Worm (Caenorhabditis elegans) whole organism, L2 larva: ENCODE measurements around the gene K08E7.4.

Source experiments
- C34F6.9 ChIP-seq: fragments of 150-350 bp; optimal IDR thresholded peaks from 2 replicates; lab custom pipeline; 2014; ENCODE audit warnings: missing biosample characterization, missing genetic modification characterization
- Y55F3AM.14 ChIP-seq: fragments of 200-800 bp; sonication (Bioruptor generic); optimal IDR thresholded peaks from 2 replicates; lab custom pipeline; 2018; ENCODE audit warnings: mild to moderate bottlenecking, missing genetic modification characterization, missing compliant biosample characterization
- alr-1 ChIP-seq: fragments of 150-350 bp; optimal IDR thresholded peaks from 2 replicates; lab custom pipeline; 2014; ENCODE audit warnings: missing biosample characterization, missing genetic modification characterization
- aly-2 ChIP-seq: fragments of 150-350 bp; optimal IDR thresholded peaks from 2 replicates; lab custom pipeline; 2014; ENCODE audit warnings: missing biosample characterization, missing genetic modification characterization
- ama-1 ChIP-seq: fragments of 150-350 bp; optimal IDR thresholded peaks from 2 replicates; lab custom pipeline; 2018; ENCODE audit warnings: inconsistent platforms
- ceh-16 ChIP-seq: fragments of 150-350 bp; optimal IDR thresholded peaks from 2 replicates; lab custom pipeline; 2014; ENCODE audit warnings: missing biosample characterization, missing genetic modification characterization
- ceh-82 ChIP-seq: fragments of 150-350 bp; optimal IDR thresholded peaks from 2 replicates; lab custom pipeline; 2014; ENCODE audit warnings: missing biosample characterization, missing genetic modification characterization
- crh-2 ChIP-seq: sonication (generic microtip); optimal IDR thresholded peaks from 2 replicates; lab custom pipeline; 2017; ENCODE audit warnings: missing biosample characterization, missing genetic modification characterization
- dmd-4 ChIP-seq: sonication (generic microtip); optimal IDR thresholded peaks from 2 replicates; lab custom pipeline; 2017; ENCODE audit warnings: missing biosample characterization, missing genetic modification characterization
- egl-27 ChIP-seq: sonication (generic microtip); optimal IDR thresholded peaks from 3 replicates; lab custom pipeline; 2017; ENCODE audit warnings: missing biosample characterization, missing genetic modification reagents, missing genetic modification characterization
- elt-1 ChIP-seq: fragments of 150-350 bp; optimal IDR thresholded peaks from 2 replicates; lab custom pipeline; 2014; ENCODE audit warnings: missing biosample characterization, missing genetic modification characterization
- fos-1 ChIP-seq: fragments of 150-350 bp; optimal IDR thresholded peaks from 2 replicates; lab custom pipeline; 2014; ENCODE audit warnings: missing biosample characterization, missing genetic modification characterization
- gmeb-1 ChIP-seq: fragments of 150-350 bp; optimal IDR thresholded peaks from 2 replicates; lab custom pipeline; 2014; ENCODE audit warnings: missing biosample characterization, missing genetic modification characterization
- lin-13 ChIP-seq: fragments of 150-350 bp; optimal IDR thresholded peaks from 2 replicates; lab custom pipeline; 2014; ENCODE audit warnings: missing biosample characterization, missing genetic modification reagents, missing genetic modification characterization
- lin-39 ChIP-seq: fragments of 150-350 bp; optimal IDR thresholded peaks from 2 replicates; lab custom pipeline; 2014; ENCODE audit warnings: missing biosample characterization, missing genetic modification reagents, missing genetic modification characterization
- mab-5 ChIP-seq: fragments of 150-350 bp; optimal IDR thresholded peaks from 2 replicates; lab custom pipeline; 2014; ENCODE audit warnings: missing biosample characterization, missing genetic modification characterization
- mbf-1 ChIP-seq: sonication (generic microtip); optimal IDR thresholded peaks from 2 replicates; lab custom pipeline; 2017; ENCODE audit warnings: missing biosample characterization, missing genetic modification characterization
- mdl-1 ChIP-seq, 2 experiments: fragments of 150-350 bp in 1 of 2; sonication (generic microtip) in 1 of 2; optimal IDR thresholded peaks; 2 replicates each; lab custom pipeline; 2017; ENCODE audit warnings: missing biosample characterization in 2 of 2, missing genetic modification characterization in 2 of 2
- nhr-11 ChIP-seq: fragments of 150-350 bp; optimal IDR thresholded peaks from 2 replicates; lab custom pipeline; 2014; ENCODE audit warnings: missing biosample characterization, missing genetic modification characterization
- nhr-12 ChIP-seq: fragments of 150-350 bp; optimal IDR thresholded peaks from 2 replicates; lab custom pipeline; 2014; ENCODE audit warnings: missing biosample characterization, missing genetic modification characterization
- nhr-23 ChIP-seq: fragments of 150-350 bp; optimal IDR thresholded peaks from 2 replicates; lab custom pipeline; 2014; ENCODE audit warnings: missing biosample characterization, missing genetic modification reagents, missing genetic modification characterization
- nhr-237 ChIP-seq: fragments of 150-350 bp; optimal IDR thresholded peaks from 2 replicates; lab custom pipeline; 2014; ENCODE audit warnings: missing biosample characterization, missing genetic modification characterization
- nhr-6 ChIP-seq: fragments of 150-350 bp; optimal IDR thresholded peaks from 2 replicates; lab custom pipeline; 2014; ENCODE audit warnings: missing biosample characterization, missing genetic modification characterization
- peb-1 ChIP-seq: fragments of 150-350 bp; optimal IDR thresholded peaks from 2 replicates; lab custom pipeline; 2014; ENCODE audit warnings: missing biosample characterization, missing genetic modification characterization
- sem-4 ChIP-seq: fragments of 150-350 bp; optimal IDR thresholded peaks from 2 replicates; lab custom pipeline; 2014; ENCODE audit warnings: missing biosample characterization, missing genetic modification reagents, missing genetic modification characterization
- skn-1 ChIP-seq: sonication (generic microtip); optimal IDR thresholded peaks from 2 replicates; lab custom pipeline; 2017; ENCODE audit warnings: missing biosample characterization, missing genetic modification characterization
- sma-3 ChIP-seq: sonication (generic microtip); optimal IDR thresholded peaks from 2 replicates; lab custom pipeline; 2016; ENCODE audit warnings: missing genetic modification reagents, missing genetic modification characterization, missing compliant biosample characterization
- snpc-4 ChIP-seq: fragments of 150-350 bp; optimal IDR thresholded peaks from 2 replicates; lab custom pipeline; 2014; ENCODE audit warnings: missing biosample characterization, missing genetic modification characterization
- unc-39 ChIP-seq: fragments of 150-350 bp; optimal IDR thresholded peaks from 2 replicates; lab custom pipeline; 2014; ENCODE audit warnings: missing biosample characterization, missing genetic modification characterization
- unc-55 ChIP-seq: fragments of 150-350 bp; sonication (generic microtip); optimal IDR thresholded peaks from 3 replicates; lab custom pipeline; 2014; ENCODE audit warnings: missing biosample characterization, missing genetic modification reagents, missing genetic modification characterization
- unc-62 ChIP-seq: fragments of 150-350 bp; optimal IDR thresholded peaks from 2 replicates; lab custom pipeline; 2014; ENCODE audit warnings: missing biosample characterization, missing genetic modification reagents, missing genetic modification characterization
- zag-1 ChIP-seq: fragments of 150-350 bp; optimal IDR thresholded peaks from 2 replicates; lab custom pipeline; 2014; ENCODE audit warnings: missing biosample characterization, missing genetic modification characterization
- ztf-1 ChIP-seq: fragments of 200-800 bp; sonication (Bioruptor generic); conservative IDR thresholded peaks from 2 replicates; pipeline ENCODE4 v1.3.6; 2022; ENCODE audit warnings: missing genetic modification characterization, missing compliant biosample characterization
- ztf-11 ChIP-seq: sonication (generic microtip); optimal IDR thresholded peaks from 2 replicates; lab custom pipeline; 2017; ENCODE audit warnings: missing biosample characterization, missing genetic modification characterization
- ztf-4 ChIP-seq: fragments of 150-350 bp; optimal IDR thresholded peaks from 2 replicates; lab custom pipeline; 2014; ENCODE audit warnings: missing biosample characterization, missing genetic modification characterization

The K08E7.4 gene

ce11 chrIV:12547824-12548223, 23.1 kb downstream of the K08E7.4 start, which contains the start of gene ipmk-1:
TSS of gene ipmk-1 (plus strand) at chrIV:12548124.
- no peak for TF ChIP-seq mbf-1
- no peak for TF ChIP-seq Y55F3AM.14 (GFP tag; lab: Kevin White, UChicago)
- TF ChIP-seq lin-13 (GFP tag; lab: Kevin White, UChicago) = no peak
- TF ChIP-seq mdl-1 (tag; optimal IDR thresholded peaks at IDR 0.05; lab: Kevin White, UChicago) = no peak
- TF ChIP-seq gmeb-1 = no peak
- no peak for TF ChIP-seq unc-39 (tag; lab: Kevin White, UChicago)
- TF ChIP-seq ztf-1 (GFP tag; lab: Robert Waterston, UW) = no peak
- no peak for TF ChIP-seq nhr-11 (tag; lab: Kevin White, UChicago)
- no peak for TF ChIP-seq ceh-16
- TF ChIP-seq snpc-4 (tag; lab: Kevin White, UChicago) = no peak
- no peak for TF ChIP-seq ztf-11 (tag; lab: Kevin White, UChicago)
- TF ChIP-seq peb-1 (tag; lab: Kevin White, UChicago) = no peak

ce11 chrIV:12545902-12546301, 25.0 kb downstream of the K08E7.4 start:
- TF ChIP-seq nhr-237 (tag; lab: Kevin White, UChicago) (no peak), fos-1 (tag; lab: Kevin White, UChicago) (no peak), alr-1 (tag; lab: Kevin White, UChicago) (no peak), elt-1 (tag; lab: Kevin White, UChicago) (no peak), sma-3 (GFP tag; lab: Kevin White, UChicago) (no peak), ceh-16 (no peak), nhr-6 (tag; lab: Kevin White, UChicago) (no peak), ztf-4 (tag; lab: Kevin White, UChicago) (no peak), zag-1 (tag; lab: Kevin White, UChicago) (no peak), aly-2 (tag; lab: Kevin White, UChicago) (no peak), mab-5 (tag; lab: Kevin White, UChicago) (no peak), dmd-4 (tag; lab: Kevin White, UChicago) (no peak)
- TF ChIP-seq, all 48 proteins: peak for 0

DNA sequence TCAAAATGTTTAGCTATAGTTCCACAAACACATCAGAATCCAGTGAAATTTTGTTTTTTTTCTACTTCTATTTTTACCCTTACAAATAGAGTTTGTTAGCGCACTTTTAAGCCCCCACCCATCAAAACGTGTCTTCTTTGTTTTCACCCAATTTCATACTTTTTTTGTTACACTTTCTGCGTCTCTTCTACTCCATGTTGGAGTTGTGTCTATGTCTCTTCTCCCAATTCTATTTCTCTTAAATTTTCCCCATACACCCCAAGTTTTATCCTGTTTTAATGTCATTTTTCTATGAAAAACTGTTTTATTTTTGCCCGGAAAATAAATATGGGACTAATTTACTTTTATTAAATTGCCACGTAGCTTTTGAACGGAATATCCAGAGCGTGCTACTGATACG, 25.6 kb downstream of the K08E7.4 start:
- TF ChIP-seq mbf-1 = no peak
- no peak for TF ChIP-seq sem-4 (tag; lab: Kevin White, UChicago)
- no peak for TF ChIP-seq ceh-82
- TF ChIP-seq lin-39 (tag; lab: Kevin White, UChicago) = no peak
- TF ChIP-seq unc-55 (GFP tag; lab: Kevin White, UChicago) = peak; percentile 50
- no peak for TF ChIP-seq ama-1 (lab: Kevin White, UChicago)
- TF ChIP-seq egl-27 (tag; lab: Kevin White, UChicago) = no peak
- TF ChIP-seq sma-3 (GFP tag; lab: Kevin White, UChicago) = no peak
- no peak for TF ChIP-seq alr-1 (tag; lab: Kevin White, UChicago)
- peak; percentile 24 for TF ChIP-seq crh-2 (tag; lab: Kevin White, UChicago)

DNA sequence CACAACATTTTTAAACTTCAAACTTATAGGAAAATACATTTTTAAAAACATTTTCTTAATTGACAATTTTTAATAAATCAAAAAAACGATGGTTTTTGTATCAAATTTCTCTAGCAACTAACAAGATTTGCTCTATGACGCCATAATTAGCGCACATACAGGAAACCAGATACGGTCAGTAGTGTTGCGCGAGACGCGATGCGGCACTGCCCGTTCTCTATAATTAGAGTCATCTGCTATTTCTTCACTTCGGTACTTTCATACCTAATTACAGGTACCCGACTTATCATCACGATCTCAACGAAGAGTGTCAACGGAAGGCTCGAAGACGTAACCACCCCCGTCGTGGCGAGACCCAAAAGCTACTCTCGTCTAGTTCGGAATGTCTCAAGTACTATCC, 26.3 kb downstream of the K08E7.4 start:
- TF ChIP-seq nhr-23 (tag; lab: Kevin White, UChicago) (no peak), unc-39 (tag; lab: Kevin White, UChicago) (no peak), ama-1 (lab: Kevin White, UChicago) (no peak)

DNA sequence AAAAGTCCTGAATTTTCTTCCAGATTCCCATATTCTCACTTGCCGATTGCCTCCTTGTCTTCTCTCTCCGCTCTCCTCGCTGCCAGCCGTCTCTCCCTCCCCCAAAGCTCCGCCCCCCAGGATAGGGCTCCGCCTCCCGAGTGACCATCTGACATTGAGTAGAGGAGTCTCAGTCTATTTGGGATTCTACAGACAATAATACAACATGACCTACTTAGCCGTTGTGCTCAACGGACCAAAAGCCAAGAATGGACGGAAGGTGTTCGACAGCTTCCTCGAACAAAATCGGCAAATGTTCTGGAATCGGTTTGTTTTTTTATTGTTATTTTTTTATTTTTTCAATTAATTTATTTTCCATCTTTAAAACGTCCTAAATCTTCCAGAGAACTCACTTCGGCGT, 28.9 kb downstream of the K08E7.4 start, which contains the start of gene ham-1:
ham-1 (plus strand) TSS at position 173 of the 400 bp plus-strand sequence.
- TF ChIP-seq nhr-12 (tag; lab: Kevin White, UChicago) (no peak), C34F6.9 (tag; lab: Kevin White, UChicago) (no peak), egl-27 (tag; lab: Kevin White, UChicago) (no peak), skn-1 (tag; lab: Kevin White, UChicago) (no peak), nhr-237 (tag; lab: Kevin White, UChicago) (no peak), unc-62 (no peak), mdl-1 (tag; optimal IDR thresholded peaks at IDR 0.05; lab: Kevin White, UChicago) (no peak), mab-5 (tag; lab: Kevin White, UChicago) (no peak), lin-13 (GFP tag; lab: Kevin White, UChicago) (no peak), nhr-6 (tag; lab: Kevin White, UChicago) (no peak), mbf-1 (no peak)
